Fruit fly (Drosophila melanogaster) whole organism, embryonic: ENCODE results near the gene RpS25.

Experiments used
- Blimp-1 ChIP-seq: fragments of 200-800 bp; sonication (Bioruptor generic); optimal IDR thresholded peaks from 3 replicates; lab custom pipeline; 2018; ENCODE audit warnings: missing biosample characterization, missing genetic modification characterization, mild to moderate bottlenecking, moderate library complexity, missing genetic modification reagents
- BtbVII ChIP-seq: fragments of 200-800 bp; sonication (Bioruptor generic); optimal IDR thresholded peaks from 3 replicates; lab custom pipeline; 2017; ENCODE audit warnings: missing biosample characterization, mild to moderate bottlenecking, missing genetic modification characterization
- C15 ChIP-seq: fragments of 200-800 bp; sonication (Bioruptor generic); IDR thresholded peaks from 3 replicates; pipeline ENCODE4 v1.3.6; 2022; ENCODE audit warnings: missing biosample characterization, missing genetic modification characterization
- CG10543 ChIP-seq: fragments of 200-800 bp; sonication (Bioruptor generic); optimal IDR thresholded peaks from 3 replicates; lab custom pipeline; 2017; ENCODE audit warnings: missing biosample characterization, mild to moderate bottlenecking, missing genetic modification characterization, moderate library complexity
- CG10565 ChIP-seq: fragments of 200-800 bp; sonication (Bioruptor generic); optimal IDR thresholded peaks from 3 replicates; lab custom pipeline; 2016; ENCODE audit warnings: missing biosample characterization, mild to moderate bottlenecking, missing genetic modification characterization
- CG11695 ChIP-seq: fragments of 200-800 bp; sonication (Bioruptor generic); IDR thresholded peaks from 3 replicates; pipeline ENCODE4 v1.3.6; 2022; ENCODE audit warnings: missing biosample characterization, missing genetic modification characterization
- CG12236 ChIP-seq: fragments of 200-800 bp; sonication (Bioruptor generic); optimal IDR thresholded peaks from 2 replicates; lab custom pipeline; 2016; ENCODE audit warnings: missing biosample characterization, missing genetic modification characterization
- CG13894 ChIP-seq: fragments of 200-800 bp; sonication (Bioruptor generic); optimal IDR thresholded peaks from 3 replicates; lab custom pipeline; 2018; ENCODE audit warnings: missing biosample characterization, mild to moderate bottlenecking, missing genetic modification characterization, moderate library complexity
- CG14710 ChIP-seq: fragments of 200-800 bp; sonication (Bioruptor generic); optimal IDR thresholded peaks from 3 replicates; lab custom pipeline; 2019; ENCODE audit warnings: missing biosample characterization, mild to moderate bottlenecking, missing genetic modification characterization, moderate library complexity
- CG15073 ChIP-seq: fragments of 200-800 bp; sonication (Bioruptor generic); optimal IDR thresholded peaks from 2 replicates; lab custom pipeline; 2016; ENCODE audit warnings: missing biosample characterization, missing genetic modification characterization
- CG18011 ChIP-seq: fragments of 200-800 bp; sonication (Bioruptor generic); optimal IDR thresholded peaks from 2 replicates; lab custom pipeline; 2017; ENCODE audit warnings: missing biosample characterization, missing genetic modification characterization, mild to moderate bottlenecking, moderate library complexity, missing genotype
- CG2199 ChIP-seq: fragments of 200-800 bp; sonication (Bioruptor generic); IDR thresholded peaks from 3 replicates; pipeline ENCODE4 v1.3.6; 2022; ENCODE audit warnings: missing biosample characterization, missing genetic modification characterization
- CG3065 ChIP-seq: fragments of 200-800 bp; sonication (Bioruptor generic); optimal IDR thresholded peaks from 2 replicates; lab custom pipeline; 2016; ENCODE audit warnings: missing biosample characterization, missing genetic modification characterization
- CG31224 ChIP-seq: fragments of 200-800 bp; sonication (Bioruptor generic); IDR thresholded peaks from 2 replicates; pipeline ENCODE4 v1.3.6; 2022; ENCODE audit warnings: missing biosample characterization, missing genetic modification characterization
- CG31365 ChIP-seq: fragments of 200-800 bp; sonication (Bioruptor generic); optimal IDR thresholded peaks from 2 replicates; lab custom pipeline; 2018; ENCODE audit warnings: missing biosample characterization, mild to moderate bottlenecking, missing genetic modification characterization
- CG3163 ChIP-seq: fragments of 200-800 bp; sonication (Bioruptor generic); optimal IDR thresholded peaks from 3 replicates; lab custom pipeline; 2016; ENCODE audit warnings: missing biosample characterization, missing genetic modification characterization
- CG43689 ChIP-seq: fragments of 200-800 bp; sonication (Bioruptor generic); IDR thresholded peaks from 2 replicates; pipeline ENCODE4 v1.3.6; 2022; ENCODE audit warnings: missing biosample characterization, missing genetic modification characterization
- CG6272 ChIP-seq: fragments of 200-800 bp; sonication (Bioruptor generic); IDR thresholded peaks from 2 replicates; pipeline ENCODE4 v1.3.6; 2022; ENCODE audit warnings: missing biosample characterization, missing genetic modification characterization
- CG6854 ChIP-seq: fragments of 200-800 bp; sonication (Bioruptor generic); optimal IDR thresholded peaks from 3 replicates; lab custom pipeline; 2017; ENCODE audit warnings: missing biosample characterization, mild to moderate bottlenecking, missing genetic modification characterization
- CG7556 ChIP-seq: fragments of 200-800 bp; sonication (Bioruptor generic); optimal IDR thresholded peaks from 2 replicates; lab custom pipeline; 2017; ENCODE audit warnings: missing biosample characterization, mild to moderate bottlenecking, missing genetic modification characterization
- Dek ChIP-seq: fragments of 200-800 bp; sonication (Bioruptor generic); optimal IDR thresholded peaks from 3 replicates; lab custom pipeline; 2019; ENCODE audit warnings: missing biosample characterization, mild to moderate bottlenecking, missing genetic modification characterization, moderate library complexity
- Hsf ChIP-seq: fragments of 200-800 bp; sonication (Bioruptor generic); optimal IDR thresholded peaks from 3 replicates; lab custom pipeline; 2016; ENCODE audit warnings: missing biosample characterization, missing genetic modification characterization
- Oaz ChIP-seq: fragments of 200-800 bp; sonication (Bioruptor generic); IDR thresholded peaks from 2 replicates; pipeline ENCODE4 v1.3.6; 2022; ENCODE audit warnings: missing biosample characterization, missing genetic modification characterization
- Opbp ChIP-seq: fragments of 200-800 bp; sonication (Bioruptor generic); IDR thresholded peaks from 3 replicates; pipeline ENCODE4 v1.3.6; 2022; ENCODE audit warnings: missing biosample characterization, missing genetic modification characterization; ENCODE audit not compliant: partially characterized antibody
- Pdp1 ChIP-seq, 2 experiments: fragments of 200-800 bp; sonication (Bioruptor generic); optimal IDR thresholded peaks; 3 replicates each; lab custom pipeline; 2016; ENCODE audit warnings: missing biosample characterization in 2 of 2, missing genetic modification characterization in 2 of 2, mild to moderate bottlenecking in 1 of 2, moderate library complexity in 1 of 2
- Ravus ChIP-seq: fragments of 200-800 bp; sonication (Bioruptor generic); IDR thresholded peaks from 2 replicates; pipeline ENCODE4 v1.3.6; 2022; ENCODE audit warnings: missing biosample characterization, missing genetic modification characterization
- Six4 ChIP-seq: fragments of 200-800 bp; sonication (Bioruptor generic); optimal IDR thresholded peaks from 2 replicates; lab custom pipeline; 2016; ENCODE audit warnings: missing biosample characterization, missing genetic modification characterization
- Sox100B ChIP-seq: fragments of 200-800 bp; sonication (Bioruptor generic); optimal IDR thresholded peaks from 3 replicates; lab custom pipeline; 2018; ENCODE audit warnings: missing biosample characterization, mild to moderate bottlenecking, missing genetic modification characterization
- Sry-β ChIP-seq: fragments of 200-800 bp; sonication (Bioruptor generic); optimal IDR thresholded peaks from 2 replicates; lab custom pipeline; 2018; ENCODE audit warnings: missing biosample characterization, mild to moderate bottlenecking, missing genetic modification characterization, moderate library complexity
- Tbp ChIP-seq: fragments of >200 bp; optimal IDR thresholded peaks from 2 replicates; lab custom pipeline; 2018; ENCODE audit warnings: missing biosample characterization, missing genetic modification characterization
- Xbp1 ChIP-seq: fragments of 200-800 bp; sonication (Bioruptor generic); optimal IDR thresholded peaks from 3 replicates; lab custom pipeline; 2016; ENCODE audit warnings: missing biosample characterization, mild to moderate bottlenecking, missing genetic modification characterization
- ab ChIP-seq: fragments of 200-800 bp; sonication (Bioruptor generic); optimal IDR thresholded peaks from 2 replicates; lab custom pipeline; 2016; ENCODE audit warnings: missing biosample characterization, missing genetic modification characterization
- ap ChIP-seq: fragments of 200-800 bp; sonication (Bioruptor generic); IDR thresholded peaks from 2 replicates; pipeline ENCODE4 v1.3.6; 2022; ENCODE audit warnings: missing biosample characterization, missing genetic modification characterization
- bbx ChIP-seq: fragments of 200-800 bp; sonication (Bioruptor generic); IDR thresholded peaks from 2 replicates; pipeline ENCODE4 v1.3.6; 2022; ENCODE audit warnings: missing biosample characterization, missing genetic modification characterization; ENCODE audit not compliant: partially characterized antibody
- bowl ChIP-seq: fragments of 200-800 bp; sonication (Bioruptor generic); IDR thresholded peaks from 2 replicates; pipeline ENCODE4 v1.3.6; 2022; ENCODE audit warnings: missing biosample characterization, missing genetic modification characterization
- br ChIP-seq: fragments of >200 bp; optimal IDR thresholded peaks from 2 replicates; lab custom pipeline; 2017
- cas ChIP-seq: fragments of 200-800 bp; sonication (Bioruptor generic); IDR thresholded peaks from 2 replicates; pipeline ENCODE4 v1.3.6; 2022; ENCODE audit warnings: missing biosample characterization, missing genetic modification characterization
- dmrt11E ChIP-seq: fragments of 200-800 bp; sonication (Bioruptor generic); optimal IDR thresholded peaks from 3 replicates; lab custom pipeline; 2018; ENCODE audit warnings: missing biosample characterization, mild to moderate bottlenecking, missing genetic modification characterization, moderate library complexity
- dysf ChIP-seq: fragments of 200-800 bp; sonication (Bioruptor generic); IDR thresholded peaks from 3 replicates; pipeline ENCODE4 v1.3.6; 2022; ENCODE audit warnings: missing biosample characterization, missing genetic modification characterization
- gem ChIP-seq: fragments of 200-800 bp; sonication (Bioruptor generic); optimal IDR thresholded peaks from 2 replicates; lab custom pipeline; 2019; ENCODE audit warnings: missing biosample characterization, mild to moderate bottlenecking, missing genetic modification characterization, moderate library complexity
- ken ChIP-seq: fragments of 200-800 bp; sonication (Bioruptor generic); IDR thresholded peaks from 3 replicates; pipeline ENCODE4 v1.3.6; 2022; ENCODE audit warnings: missing biosample characterization, missing genetic modification characterization
- maf-S ChIP-seq: fragments of 200-800 bp; sonication (Bioruptor generic); optimal IDR thresholded peaks from 2 replicates; lab custom pipeline; 2016; ENCODE audit warnings: missing biosample characterization, missing genetic modification characterization
- otp ChIP-seq: fragments of 200-800 bp; sonication (Bioruptor generic); IDR thresholded peaks from 3 replicates; pipeline ENCODE4, ENCODE4 v1.3.6; 2022; ENCODE audit warnings: missing biosample characterization, missing genetic modification characterization
- pho ChIP-seq: fragments of 200-800 bp; sonication (Bioruptor generic); optimal IDR thresholded peaks from 2 replicates; lab custom pipeline; 2016; ENCODE audit warnings: missing biosample characterization, missing genetic modification characterization
- so ChIP-seq: fragments of 200-800 bp; sonication (Bioruptor generic); IDR thresholded peaks from 3 replicates; pipeline ENCODE4 v1.3.6; 2022; ENCODE audit warnings: missing biosample characterization, missing genetic modification characterization
- tna ChIP-seq: fragments of 200-800 bp; sonication (Bioruptor generic); IDR thresholded peaks from 2 replicates; pipeline ENCODE4 v1.3.6; 2022; ENCODE audit warnings: missing biosample characterization, missing genetic modification characterization; ENCODE audit not compliant: partially characterized antibody
- ttk ChIP-seq: fragments of 200-800 bp; sonication (Bioruptor generic); IDR thresholded peaks from 2 replicates; pipeline ENCODE4 v2.1.2; 2022; ENCODE audit warnings: missing biosample characterization, missing genetic modification characterization
- tup ChIP-seq: fragments of 200-800 bp; sonication (Bioruptor generic); optimal IDR thresholded peaks from 2 replicates; lab custom pipeline; 2016; ENCODE audit warnings: missing biosample characterization, mild to moderate bottlenecking, missing genetic modification characterization, moderate library complexity
- z ChIP-seq: fragments of 200-800 bp; sonication (Bioruptor generic); IDR thresholded peaks from 3 replicates; pipeline ENCODE4 v1.3.6; 2022; ENCODE audit warnings: missing biosample characterization, missing genetic modification characterization

RpS25 gene

DNA sequence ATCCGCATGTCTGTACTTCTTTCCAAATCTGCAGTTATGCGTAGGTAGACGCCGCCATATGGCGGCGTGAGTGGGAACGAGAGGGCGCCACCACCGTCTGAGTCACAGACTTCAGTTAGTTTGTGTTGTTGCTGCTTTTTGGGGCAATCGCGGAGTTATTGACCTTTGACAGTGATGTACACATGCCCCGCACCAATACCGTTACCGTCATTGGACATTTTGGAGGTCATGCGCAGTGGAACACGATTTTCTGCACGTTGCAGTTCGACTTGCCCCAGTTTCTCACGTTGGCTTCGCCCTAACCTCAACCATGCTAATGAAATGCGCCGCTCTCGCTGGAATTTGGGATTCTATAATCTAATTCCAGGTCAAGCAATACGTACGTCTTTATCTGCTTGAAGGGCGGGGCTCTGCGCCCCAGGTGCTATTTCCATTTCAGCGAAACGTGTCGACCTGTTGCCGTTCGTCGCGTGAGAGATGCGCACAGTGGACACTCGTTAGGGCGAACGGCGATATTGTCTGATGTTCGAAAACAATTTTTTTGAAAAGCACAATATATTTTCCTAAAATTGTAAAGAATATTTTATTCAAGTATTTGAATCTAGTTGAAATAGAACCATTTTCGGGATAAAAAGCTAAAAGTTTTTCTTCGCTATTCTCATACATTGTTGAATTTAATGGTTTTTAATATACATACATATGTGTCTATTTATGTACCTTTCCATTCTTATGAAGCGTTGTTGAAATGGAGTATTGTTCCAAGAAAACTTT lies 4.6 kb downstream of the RpS25 start (continued):
- TF ChIP-seq maf-S: peak; percentile 79
- TF ChIP-seq pho (GFP tag; lab: Kevin White, UChicago): peak; percentile 64
- peak; percentile 55 for TF ChIP-seq CG3065 (GFP tag; lab: Kevin White, UChicago)
- peak; percentile 82 for TF ChIP-seq dysf (GFP tag; lab: Robert Waterston, UW)
- peak; percentile 34 for TF ChIP-seq CG3163 (GFP tag; lab: Kevin White, UChicago)
- TF ChIP-seq BtbVII (GFP tag; lab: Kevin White, UChicago): peak; percentile 25
- TF ChIP-seq CG15073 (GFP tag; lab: Kevin White, UChicago): no peak
- no peak; the same call in 2 of the 3 replicates for TF ChIP-seq otp
- no peak for TF ChIP-seq br (lab: Kevin White, UChicago)
- TF ChIP-seq Tbp (GFP tag; lab: Kevin White, UChicago): no peak
- no peak for TF ChIP-seq CG10565 (GFP tag; lab: Kevin White, UChicago)
- peak; percentile 84 for TF ChIP-seq CG10543 (GFP tag; lab: Kevin White, UChicago)
- no peak for TF ChIP-seq Opbp
- peak; percentile 67 for TF ChIP-seq CG31224
- peak; percentile 64; the same call in 1 of the 3 replicates for TF ChIP-seq so (GFP tag; lab: Robert Waterston, UW)
- peak; percentile 80 for TF ChIP-seq gem (tag; lab: Kevin White, UChicago)
- TF ChIP-seq tup (GFP tag; lab: Kevin White, UChicago): no peak
- TF ChIP-seq ttk (GFP tag; lab: Robert Waterston, UW): peak; percentile 65
- TF ChIP-seq CG31365 (tag; lab: Kevin White, UChicago): no peak
- peak; percentile 54; the same call in 1 of the 3 replicates for TF ChIP-seq C15 (GFP tag; lab: Robert Waterston, UW)
- peak; percentile 94 for TF ChIP-seq CG13894
- peak; percentile 63; the same call in 2 of the 3 replicates for TF ChIP-seq CG11695
- peak; percentile 34 for TF ChIP-seq CG12236 (GFP tag; lab: Kevin White, UChicago)
- TF ChIP-seq Oaz: peak; percentile 45
- peak; percentile 82 for TF ChIP-seq Xbp1 (GFP tag; lab: Kevin White, UChicago)
- TF ChIP-seq CG7556 (GFP tag; lab: Kevin White, UChicago): peak; percentile 65
- TF ChIP-seq CG6272 (GFP tag; lab: Robert Waterston, UW): peak; percentile 54; the same call in 1 of the 2 replicates
- TF ChIP-seq z (GFP tag; lab: Robert Waterston, UW): no peak
- 0 out of 2 replicates have a peak, but pooled peaks have one; percentile 31 for TF ChIP-seq bbx (GFP tag; lab: Robert Waterston, UW)
- no peak for TF ChIP-seq CG43689
- TF ChIP-seq Blimp-1 (GFP tag; lab: Kevin White, UChicago): peak; percentile 56
- peak; percentile 44; the same call in 1 of the 2 replicates for TF ChIP-seq cas (GFP tag; lab: Robert Waterston, UW)
- TF ChIP-seq tna: no peak
- 0 out of 3 replicates have a peak, but pooled peaks have one; percentile 28 for TF ChIP-seq CG2199 (GFP tag; lab: Robert Waterston, UW)
- TF ChIP-seq dmrt11E (tag; lab: Kevin White, UChicago): peak; percentile 51
- TF ChIP-seq Dek (tag; lab: Kevin White, UChicago): peak; percentile 64
- TF ChIP-seq Pdp1 (GFP tag; optimal IDR thresholded peaks at IDR 0.05; lab: Kevin White, UChicago): peak; percentile 74 to 81
- peak; percentile 40 for TF ChIP-seq CG14710 (tag; lab: Kevin White, UChicago)
- peak; percentile 9 for TF ChIP-seq CG6854 (GFP tag; lab: Kevin White, UChicago)
- TF ChIP-seq ab (GFP tag; lab: Kevin White, UChicago): no peak
- peak; percentile 5 for TF ChIP-seq CG18011
- TF ChIP-seq ap: peak; percentile 39; the same call in 1 of the 2 replicates
- peak; percentile 78 for TF ChIP-seq ken (GFP tag; lab: Robert Waterston, UW)
- peak; percentile 33 for TF ChIP-seq Ravus
- TF ChIP-seq bowl (GFP tag; lab: Robert Waterston, UW): peak; percentile 63
- peak; percentile 60 for TF ChIP-seq Six4
- TF ChIP-seq Sry-β (GFP tag; lab: Kevin White, UChicago): peak; percentile 90
- TF ChIP-seq Sox100B (GFP tag; lab: Kevin White, UChicago): peak; percentile 53
- peak; percentile 74 for TF ChIP-seq Hsf (GFP tag; lab: Kevin White, UChicago)
